Worm (Caenorhabditis elegans): ENCODE data around the gene clec-218.

Gene clec-218

ce11 chrV:8302522-8302921, 5.2 kb upstream of the clec-218 start, which contains the start of gene sel-9:
TSS of gene sel-9 (minus strand) at chrV:8302580.
- TF ChIP-seq unc-55 (GFP tag; optimal IDR thresholded peaks at IDR 0.05) (peak; percentile 79), blmp-1 (tag; optimal IDR thresholded peaks at IDR 0.05; ENCODE audit: insufficient read depth) (peak; percentile 6), ama-1 (optimal IDR thresholded peaks at IDR 0.05) (peak; percentile 3), crh-2 (tag; optimal IDR thresholded peaks at IDR 0.05) (peak; percentile 85), gmeb-1 (tag; optimal IDR thresholded peaks at IDR 0.05) (peak; percentile 90), fos-1 (tag; optimal IDR thresholded peaks at IDR 0.05) (peak; percentile 17), snpc-4 (tag; optimal IDR thresholded peaks at IDR 0.05) (peak; percentile 3), F13H6.1 (tag; optimal IDR thresholded peaks at IDR 0.05) (peak; percentile 10), lsy-2 (tag; optimal IDR thresholded peaks at IDR 0.05) (peak in 1 of 2 experiments; percentile 73), lin-13 (GFP tag; optimal IDR thresholded peaks at IDR 0.05) (peak; percentile 19), sma-3 (GFP tag; optimal IDR thresholded peaks at IDR 0.05) (peak; percentile 24), nhr-6 (tag; optimal IDR thresholded peaks at IDR 0.05) (no peak), ztf-4 (tag; optimal IDR thresholded peaks at IDR 0.05) (no peak), C34F6.9 (tag; optimal IDR thresholded peaks at IDR 0.05) (peak; percentile 57), ceh-82 (tag; optimal IDR thresholded peaks at IDR 0.05) (no peak), lin-11 (tag; optimal IDR thresholded peaks at IDR 0.05) (no peak), unc-39 (tag; optimal IDR thresholded peaks at IDR 0.05) (no peak), nhr-129 (tag; optimal IDR thresholded peaks at IDR 0.05) (peak; percentile 45), sma-9 (GFP tag; optimal IDR thresholded peaks at IDR 0.05) (peak; percentile 50), sma-9 (tag; optimal IDR thresholded peaks at IDR 0.05) (no peak)

DNA sequence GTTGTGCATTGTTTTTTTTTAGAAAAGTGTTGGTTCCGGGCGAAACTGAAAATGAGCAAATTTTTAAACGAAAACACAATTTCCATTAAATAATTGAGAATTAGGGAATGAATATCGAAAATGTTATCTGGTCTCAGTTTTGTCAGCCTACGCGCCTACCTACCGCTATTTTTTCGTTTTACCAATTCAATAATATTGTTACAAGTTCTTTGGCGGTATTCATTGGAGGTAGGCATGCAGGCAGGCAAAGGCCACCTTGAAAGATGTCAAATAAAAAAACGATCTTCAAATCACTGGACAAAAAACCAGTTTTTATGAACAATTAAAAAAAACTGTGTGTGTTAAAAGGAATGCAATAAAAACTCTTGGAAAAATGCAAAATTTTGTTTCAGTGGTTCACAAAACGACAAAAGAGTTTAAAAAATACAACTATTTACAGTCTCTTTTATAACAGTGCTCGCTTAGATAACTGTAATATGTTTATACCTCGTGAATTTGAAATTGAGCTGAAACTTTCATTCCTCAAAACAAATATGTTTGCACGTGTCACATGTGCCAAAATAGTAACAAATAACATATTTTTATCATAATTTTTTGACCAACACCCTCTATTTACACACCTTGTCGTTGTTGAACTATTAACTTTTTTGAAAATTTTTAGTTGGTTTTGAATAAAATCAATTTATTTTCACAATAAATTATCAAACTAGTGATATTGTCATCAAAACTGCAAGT, 3.1 kb upstream of the clec-218 start, which contains the start of gene W02D7.11:
W02D7.11 (minus strand) TSS at position 51 of the 735 bp plus-strand sequence.
- no peak for TF ChIP-seq nhr-25 (tag; optimal IDR thresholded peaks at IDR 0.05)
- TF ChIP-seq aly-2 (tag; optimal IDR thresholded peaks at IDR 0.05), result no peak
- TF ChIP-seq lin-13 (GFP tag; optimal IDR thresholded peaks at IDR 0.05), result no peak
- TF ChIP-seq alr-1 (tag; optimal IDR thresholded peaks at IDR 0.05), result no peak
- TF ChIP-seq fos-1 (tag; optimal IDR thresholded peaks at IDR 0.05), result no peak
- TF ChIP-seq ZK546.5 (tag; optimal IDR thresholded peaks at IDR 0.05), result no peak
- no peak for TF ChIP-seq dmd-4 (tag; optimal IDR thresholded peaks at IDR 0.05)
- no peak for TF ChIP-seq unc-62 (GFP tag; optimal IDR thresholded peaks at IDR 0.05)

DNA sequence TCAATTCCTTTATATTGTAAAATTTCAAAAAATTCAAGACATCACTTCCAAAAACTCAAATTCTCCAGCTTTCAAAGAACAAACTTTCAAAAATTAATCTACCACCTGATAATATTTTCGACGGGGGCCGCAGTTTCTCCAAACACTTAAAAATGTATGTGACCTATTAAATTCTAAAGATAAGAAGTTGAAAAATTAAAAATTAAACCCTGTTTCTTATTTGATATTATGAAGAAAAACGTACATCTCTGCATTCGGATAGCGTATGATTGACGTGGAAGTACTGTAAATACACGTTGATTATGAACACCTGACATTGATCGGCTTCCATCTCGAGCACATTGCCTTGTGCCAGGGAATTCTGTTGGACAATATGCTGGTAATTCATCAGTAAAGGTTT, 1.8 kb upstream of the clec-218 start:
- TF ChIP-seq ama-1 (optimal IDR thresholded peaks at IDR 0.05), result no peak
- no peak for TF ChIP-seq lin-39 (tag; optimal IDR thresholded peaks at IDR 0.05)
- TF ChIP-seq sma-3 (GFP tag; optimal IDR thresholded peaks at IDR 0.05), result no peak
- peak; percentile 16 for TF ChIP-seq crh-2 (tag; optimal IDR thresholded peaks at IDR 0.05)
- no peak for TF ChIP-seq dmd-4 (tag; optimal IDR thresholded peaks at IDR 0.05)
- TF ChIP-seq lsy-2 (tag; optimal IDR thresholded peaks at IDR 0.05), result no peak
- TF ChIP-seq nhr-10 (tag; optimal IDR thresholded peaks at IDR 0.05), result no peak
- TF ChIP-seq gmeb-1 (tag; optimal IDR thresholded peaks at IDR 0.05), result peak; percentile 27
- TF ChIP-seq elt-3 (tag; optimal IDR thresholded peaks at IDR 0.05), result no peak

DNA sequence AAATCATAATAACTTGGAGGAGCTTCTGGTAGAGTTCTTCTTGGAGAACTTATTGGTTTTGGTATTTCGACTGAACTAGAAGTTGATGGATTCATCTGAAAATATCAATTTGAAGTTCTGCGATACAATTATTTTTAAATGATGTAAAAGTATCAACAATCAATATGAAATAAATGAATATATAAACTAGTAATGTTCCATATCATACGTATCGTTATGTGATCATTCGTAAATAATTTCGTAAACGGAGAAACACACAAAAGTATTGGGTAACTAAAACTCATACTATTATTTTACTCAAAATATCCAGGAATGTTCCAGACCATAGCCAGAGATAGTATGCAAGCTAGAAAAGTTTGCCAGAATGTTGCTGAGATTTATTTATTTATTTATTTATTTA, 1.4 kb upstream of the clec-218 start, which contains the start of gene W02D7.8:
W02D7.8 (minus strand) TSS at position 101 of the 400 bp plus-strand sequence.
- TF ChIP-seq ceh-16 (tag; optimal IDR thresholded peaks at IDR 0.05) (no peak), dmd-4 (tag; optimal IDR thresholded peaks at IDR 0.05) (no peak), nhr-237 (tag; optimal IDR thresholded peaks at IDR 0.05) (no peak), nhr-25 (tag; optimal IDR thresholded peaks at IDR 0.05) (no peak), F13H6.1 (tag; optimal IDR thresholded peaks at IDR 0.05) (no peak), nhr-11 (tag; optimal IDR thresholded peaks at IDR 0.05) (no peak), mbf-1 (tag; optimal IDR thresholded peaks at IDR 0.05) (no peak), Y55F3AM.14 (GFP tag; optimal IDR thresholded peaks at IDR 0.05) (no peak), nhr-12 (tag; optimal IDR thresholded peaks at IDR 0.05) (no peak), lin-11 (tag; optimal IDR thresholded peaks at IDR 0.05) (no peak), elt-1 (tag; optimal IDR thresholded peaks at IDR 0.05) (no peak), nhr-77 (tag; optimal IDR thresholded peaks at IDR 0.05) (no peak), nhr-6 (tag; optimal IDR thresholded peaks at IDR 0.05) (no peak), ama-1 (optimal IDR thresholded peaks at IDR 0.05) (no peak), fos-1 (tag; optimal IDR thresholded peaks at IDR 0.05) (no peak), snpc-4 (tag; optimal IDR thresholded peaks at IDR 0.05) (no peak), nhr-129 (tag; optimal IDR thresholded peaks at IDR 0.05) (no peak), unc-62 (GFP tag; optimal IDR thresholded peaks at IDR 0.05) (no peak), ztf-4 (tag; optimal IDR thresholded peaks at IDR 0.05) (no peak), lsy-2 (tag; optimal IDR thresholded peaks at IDR 0.05) (no peak)

Measured in whole organism, L2 larva.